Worm (Caenorhabditis elegans) whole organism, L1 larva: ENCODE data around the gene ZK688.9.

Experiments used
- C04F5.9 ChIP-seq: sonication (generic microtip); optimal IDR thresholded peaks from 2 replicates; lab custom pipeline; 2016; ENCODE audit warnings: missing genetic modification characterization, missing compliant biosample characterization
- F16B12.6 ChIP-seq: fragments of 150-350 bp; optimal IDR thresholded peaks from 2 replicates; lab custom pipeline; 2014; ENCODE audit warnings: missing biosample characterization, missing genetic modification characterization
- Y116A8C.19 ChIP-seq: sonication (generic microtip); optimal IDR thresholded peaks from 2 replicates; lab custom pipeline; 2016; ENCODE audit warnings: missing compliant biosample characterization, missing genetic modification characterization, borderline replicate concordance
- aha-1 ChIP-seq: fragments of 150-350 bp; optimal IDR thresholded peaks from 2 replicates; lab custom pipeline; 2014; ENCODE audit warnings: missing biosample characterization, missing genetic modification characterization
- aly-2 ChIP-seq: fragments of 150-350 bp; optimal IDR thresholded peaks from 2 replicates; lab custom pipeline; 2014; ENCODE audit warnings: missing biosample characterization, missing genetic modification characterization
- blmp-1 ChIP-seq: fragments of 150-350 bp; optimal IDR thresholded peaks from 2 replicates; lab custom pipeline; 2014; ENCODE audit warnings: missing biosample characterization, missing genetic modification characterization
- ceh-8 ChIP-seq: fragments of 200-800 bp; sonication (Bioruptor generic); optimal IDR thresholded peaks from 2 replicates; lab custom pipeline; 2018; ENCODE audit warnings: mild to moderate bottlenecking, missing genetic modification characterization, moderate library complexity, missing compliant biosample characterization
- ceh-90 ChIP-seq: sonication (generic microtip); optimal IDR thresholded peaks from 2 replicates; lab custom pipeline; 2016; ENCODE audit warnings: missing genetic modification characterization, missing compliant biosample characterization
- ces-1 ChIP-seq: fragments of 150-350 bp; optimal IDR thresholded peaks from 2 replicates; lab custom pipeline; 2014; ENCODE audit warnings: missing biosample characterization, missing genetic modification reagents, missing genetic modification characterization
- dsc-1 ChIP-seq: sonication (generic microtip); optimal IDR thresholded peaks from 2 replicates; lab custom pipeline; 2016; ENCODE audit warnings: mild to moderate bottlenecking, missing genetic modification characterization, missing compliant biosample characterization
- efl-1 ChIP-seq, 4 experiments: fragments of 150-350 bp; optimal IDR thresholded peaks in 3 of 4; peaks in 1 of 4; 1 replicate in 1 of 4; 2 replicates in 3 of 4; lab custom pipeline; 2014; ENCODE audit warnings: missing biosample characterization in 2 of 4, missing genetic modification characterization in 2 of 4, missing genetic modification reagents in 2 of 4
- egl-27 ChIP-seq, 2 experiments: fragments of 150-350 bp in 1 of 2; sonication (generic microtip); optimal IDR thresholded peaks; 3 replicates each; lab custom pipeline; 2017 to 2018; ENCODE audit warnings: missing biosample characterization in 2 of 2, missing genetic modification characterization in 2 of 2, missing genetic modification reagents in 2 of 2
- fkh-10 ChIP-seq: sonication (generic microtip); optimal IDR thresholded peaks from 2 replicates; lab custom pipeline; 2017; ENCODE audit warnings: missing biosample characterization, missing genetic modification reagents, missing genetic modification characterization
- fkh-4 ChIP-seq: sonication (generic microtip); optimal IDR thresholded peaks from 2 replicates; lab custom pipeline; 2016; ENCODE audit warnings: missing compliant biosample characterization, missing genetic modification characterization, borderline replicate concordance
- fkh-8 ChIP-seq: sonication (generic microtip); optimal IDR thresholded peaks from 2 replicates; lab custom pipeline; 2016; ENCODE audit warnings: mild to moderate bottlenecking, missing genetic modification characterization, missing compliant biosample characterization
- fos-1 ChIP-seq: fragments of 150-350 bp; optimal IDR thresholded peaks from 2 replicates; lab custom pipeline; 2014; ENCODE audit warnings: missing biosample characterization, missing genetic modification characterization
- hpl-2 ChIP-seq: fragments of 150-350 bp; optimal IDR thresholded peaks from 2 replicates; lab custom pipeline; 2014; ENCODE audit warnings: missing biosample characterization, missing genetic modification reagents, missing genetic modification characterization
- irx-1 ChIP-seq: sonication (generic microtip); optimal IDR thresholded peaks from 2 replicates; lab custom pipeline; 2016; ENCODE audit warnings: missing genetic modification characterization, missing compliant biosample characterization
- lin-13 ChIP-seq: fragments of 150-350 bp; optimal IDR thresholded peaks from 2 replicates; lab custom pipeline; 2014; ENCODE audit warnings: missing biosample characterization, missing genetic modification reagents, missing genetic modification characterization
- lin-14 ChIP-seq: fragments of 200-800 bp; sonication (Bioruptor generic); optimal IDR thresholded peaks from 2 replicates; lab custom pipeline; 2018; ENCODE audit warnings: mild to moderate bottlenecking, missing genetic modification characterization, moderate library complexity, missing compliant biosample characterization
- lin-39 ChIP-seq: fragments of 150-350 bp; optimal IDR thresholded peaks from 2 replicates; lab custom pipeline; 2014; ENCODE audit warnings: missing biosample characterization, missing genetic modification reagents, missing genetic modification characterization
- lsy-2 ChIP-seq, 2 experiments: fragments of 150-350 bp; optimal IDR thresholded peaks; 2 replicates each; lab custom pipeline; 2014; ENCODE audit warnings: missing biosample characterization in 2 of 2, missing genetic modification characterization in 2 of 2
- mef-2 ChIP-seq: fragments of 150-350 bp; optimal IDR thresholded peaks from 2 replicates; lab custom pipeline; 2014; ENCODE audit warnings: missing biosample characterization, missing genetic modification characterization
- mep-1 ChIP-seq: fragments of 150-350 bp; optimal IDR thresholded peaks from 2 replicates; lab custom pipeline; 2014; ENCODE audit warnings: missing biosample characterization, missing genetic modification characterization
- nhr-19 ChIP-seq: fragments of 200-800 bp; sonication (Bioruptor generic); conservative IDR thresholded peaks from 2 replicates; pipeline ENCODE4 v1.3.6; 2022; ENCODE audit warnings: missing genetic modification characterization, missing compliant biosample characterization
- nhr-20 ChIP-seq: sonication (generic microtip); optimal IDR thresholded peaks from 2 replicates; lab custom pipeline; 2016; ENCODE audit warnings: mild to moderate bottlenecking, missing genetic modification characterization, missing compliant biosample characterization
- nhr-28 ChIP-seq: fragments of 150-350 bp; optimal IDR thresholded peaks from 2 replicates; lab custom pipeline; 2014; ENCODE audit warnings: missing biosample characterization, missing genetic modification characterization
- nhr-47 ChIP-seq: sonication (generic microtip); optimal IDR thresholded peaks from 2 replicates; lab custom pipeline; 2016; ENCODE audit warnings: mild to moderate bottlenecking, missing genetic modification characterization, moderate library complexity, missing compliant biosample characterization
- nhr-71 ChIP-seq: sonication (generic microtip); optimal IDR thresholded peaks from 2 replicates; lab custom pipeline; 2016; ENCODE audit warnings: mild to moderate bottlenecking, missing genetic modification characterization, moderate library complexity, missing compliant biosample characterization
- nhr-76 ChIP-seq: sonication (generic microtip); optimal IDR thresholded peaks from 2 replicates; lab custom pipeline; 2017; ENCODE audit warnings: missing biosample characterization, missing genetic modification characterization
- nhr-90 ChIP-seq: sonication (generic microtip); optimal IDR thresholded peaks from 2 replicates; lab custom pipeline; 2016; ENCODE audit warnings: mild to moderate bottlenecking, missing genetic modification characterization, missing compliant biosample characterization; ENCODE audit not compliant: poor library complexity
- pag-3 ChIP-seq: sonication (generic microtip); optimal IDR thresholded peaks from 2 replicates; lab custom pipeline; 2017; ENCODE audit warnings: missing genetic modification characterization, mild to moderate bottlenecking, missing compliant biosample characterization, antibody characterized with exemption, borderline replicate concordance; ENCODE audit not compliant: insufficient read depth
- rnt-1 ChIP-seq: sonication (generic microtip); optimal IDR thresholded peaks from 2 replicates; lab custom pipeline; 2016; ENCODE audit warnings: mild to moderate bottlenecking, missing genetic modification characterization, moderate library complexity, missing compliant biosample characterization
- skn-1 ChIP-seq: fragments of 150-350 bp; optimal IDR thresholded peaks from 2 replicates; lab custom pipeline; 2014; ENCODE audit warnings: missing biosample characterization, missing genetic modification characterization
- snu-23 ChIP-seq: sonication (generic microtip); optimal IDR thresholded peaks from 2 replicates; lab custom pipeline; 2016; ENCODE audit warnings: missing genetic modification characterization, missing compliant biosample characterization
- sox-4 ChIP-seq: sonication (generic microtip); optimal IDR thresholded peaks from 2 replicates; lab custom pipeline; 2016; ENCODE audit warnings: missing genetic modification characterization, missing compliant biosample characterization
- sup-37 ChIP-seq: fragments of 200-800 bp; sonication (Bioruptor generic); optimal IDR thresholded peaks from 2 replicates; lab custom pipeline; 2018; ENCODE audit warnings: mild to moderate bottlenecking, missing genetic modification characterization, missing compliant biosample characterization
- swsn-7 ChIP-seq: sonication (generic microtip); optimal IDR thresholded peaks from 2 replicates; lab custom pipeline; 2016; ENCODE audit warnings: missing genetic modification characterization, missing compliant biosample characterization
- tbx-2 ChIP-seq: sonication (generic microtip); optimal IDR thresholded peaks from 2 replicates; lab custom pipeline; 2016; ENCODE audit warnings: missing genetic modification characterization, missing compliant biosample characterization
- tlp-1 ChIP-seq: fragments of 150-350 bp; optimal IDR thresholded peaks from 2 replicates; lab custom pipeline; 2014; ENCODE audit warnings: missing biosample characterization, missing genetic modification characterization
- unc-130 ChIP-seq: fragments of 150-350 bp; optimal IDR thresholded peaks from 2 replicates; lab custom pipeline; 2017; ENCODE audit warnings: missing biosample characterization, missing genetic modification characterization, inconsistent platforms
- unc-30 ChIP-seq: sonication (generic microtip); optimal IDR thresholded peaks from 2 replicates; lab custom pipeline; 2017; ENCODE audit warnings: missing biosample characterization, missing genetic modification characterization
- unc-62 ChIP-seq: fragments of 150-350 bp; optimal IDR thresholded peaks from 2 replicates; lab custom pipeline; 2014; ENCODE audit warnings: missing biosample characterization, missing genetic modification reagents, missing genetic modification characterization
- vab-15 ChIP-seq: sonication (generic microtip); optimal IDR thresholded peaks from 2 replicates; lab custom pipeline; 2017; ENCODE audit warnings: missing genotype, mild to moderate bottlenecking, missing genetic modification characterization, missing compliant biosample characterization
- zag-1 ChIP-seq: fragments of 150-350 bp; optimal IDR thresholded peaks from 2 replicates; lab custom pipeline; 2014; ENCODE audit warnings: missing biosample characterization, missing genetic modification characterization
- zip-4 ChIP-seq: fragments of 200-800 bp; sonication (Bioruptor generic); optimal IDR thresholded peaks from 2 replicates; lab custom pipeline; 2018; ENCODE audit warnings: mild to moderate bottlenecking, missing genetic modification characterization, moderate library complexity, missing compliant biosample characterization

The ZK688.9 gene

ce11 chrIII:7889036-7889435 is 6.2 kb upstream of the ZK688.9 start:
- TF ChIP-seq efl-1 (optimal IDR thresholded peaks at IDR 0.05; lab: Kevin White, UChicago) (no peak), efl-1 (GFP tag; optimal IDR thresholded peaks at IDR 0.05 in 1 of 2; lab: Kevin White, UChicago) (peak in 1 of 2 experiments; percentile 91), lsy-2 (tag; optimal IDR thresholded peaks at IDR 0.05; lab: Kevin White, UChicago) (no peak), zag-1 (no peak), Y116A8C.19 (no peak), nhr-20 (tag; lab: Kevin White, UChicago) (no peak), vab-15 (tag; lab: Kevin White, UChicago) (no peak)
- TF ChIP-seq, all 84 proteins: peak for 1

- TF ChIP-seq ceh-8 (GFP tag; lab: Kevin White, UChicago) (no peak), fos-1 (tag; lab: Kevin White, UChicago) (no peak), skn-1 (no peak), pag-3 (tag; lab: Kevin White, UChicago) (no peak), unc-30 (tag; lab: Kevin White, UChicago) (no peak), aly-2 (tag; lab: Kevin White, UChicago) (no peak), nhr-90 (tag; lab: Kevin White, UChicago) (no peak), irx-1 (tag; lab: Kevin White, UChicago) (no peak), lin-13 (GFP tag; lab: Kevin White, UChicago) (no peak), F16B12.6 (no peak), nhr-71 (tag; lab: Kevin White, UChicago) (no peak), tlp-1 (tag; lab: Kevin White, UChicago) (no peak), tbx-2 (tag; lab: Kevin White, UChicago) (no peak), unc-62 (GFP tag; lab: Kevin White, UChicago) (no peak), blmp-1 (tag; lab: Kevin White, UChicago) (no peak), nhr-47 (tag; lab: Kevin White, UChicago) (no peak)
Measured at ce11 chrIII:7884863-7885262, 2.1 kb upstream of the ZK688.9 start, which contains the start of gene ZK688.11. ZK688.11 (minus strand) TSS chrIII:7884963.

DNA sequence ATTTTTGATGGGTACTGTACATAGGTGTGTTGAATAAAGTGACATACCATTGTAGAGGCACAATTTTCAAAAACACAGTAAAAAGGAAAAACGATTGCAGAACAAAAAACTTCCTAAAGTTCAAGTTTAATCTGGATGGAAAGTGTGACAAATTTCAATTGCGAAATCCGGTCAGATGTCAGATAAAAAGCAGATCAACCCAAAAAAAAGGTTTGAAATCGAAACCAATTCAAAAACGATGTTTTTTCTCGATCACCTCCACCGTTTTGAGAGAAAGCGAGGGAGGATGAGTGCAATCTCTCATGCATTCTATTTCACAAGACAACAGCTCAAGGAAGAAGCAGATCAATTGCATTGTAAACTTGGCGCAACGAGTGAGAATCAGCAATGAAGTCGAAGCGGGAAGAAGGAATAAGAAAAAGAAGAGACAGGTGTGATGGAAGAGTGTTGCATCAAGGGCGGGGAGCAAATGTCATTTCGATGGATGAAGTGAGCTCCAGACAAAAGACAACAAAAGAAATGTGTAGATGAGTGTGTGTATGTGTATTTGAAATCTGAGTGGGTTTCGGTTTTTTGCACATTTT is 2.6 kb downstream of the ZK688.9 start:
- TF ChIP-seq lsy-2 (tag; optimal IDR thresholded peaks at IDR 0.05; lab: Kevin White, UChicago), result peak in 1 of 2 experiments; percentile 54
- no peak for TF ChIP-seq sox-4 (tag; lab: Kevin White, UChicago)
- no peak for TF ChIP-seq zip-4 (GFP tag; lab: Kevin White, UChicago)
- TF ChIP-seq lin-39 (tag; lab: Kevin White, UChicago), result no peak
- peak; percentile 20 for TF ChIP-seq snu-23 (GFP tag; lab: Kevin White, UChicago)
- TF ChIP-seq Y116A8C.19, result no peak
- TF ChIP-seq hpl-2 (GFP tag; lab: Kevin White, UChicago), result no peak
- no peak for TF ChIP-seq nhr-47 (tag; lab: Kevin White, UChicago)
- no peak for TF ChIP-seq aha-1 (tag; lab: Kevin White, UChicago)
- TF ChIP-seq rnt-1, result peak; percentile 53
- peak; percentile 46 for TF ChIP-seq nhr-71 (tag; lab: Kevin White, UChicago)
- TF ChIP-seq swsn-7, result no peak
- no peak for TF ChIP-seq ces-1 (GFP tag; lab: Kevin White, UChicago)
- TF ChIP-seq egl-27 (tag; optimal IDR thresholded peaks at IDR 0.05; lab: Kevin White, UChicago), result no peak
- no peak for TF ChIP-seq efl-1 (optimal IDR thresholded peaks at IDR 0.05; lab: Kevin White, UChicago)
- peak in 1 of 2 experiments; percentile 61 for TF ChIP-seq efl-1 (GFP tag; optimal IDR thresholded peaks at IDR 0.05 in 1 of 2; lab: Kevin White, UChicago)
- no peak for TF ChIP-seq blmp-1 (tag; lab: Kevin White, UChicago)
- TF ChIP-seq lin-14 (GFP tag; lab: Kevin White, UChicago), result peak; percentile 78
- no peak for TF ChIP-seq ceh-90 (tag; lab: Kevin White, UChicago)
- TF ChIP-seq fkh-8, result no peak
- TF ChIP-seq aly-2 (tag; lab: Kevin White, UChicago), result no peak
- TF ChIP-seq fkh-10 (GFP tag; lab: Kevin White, UChicago), result no peak
- TF ChIP-seq nhr-28 (tag; lab: Kevin White, UChicago), result no peak
- TF ChIP-seq mep-1, result no peak
- no peak for TF ChIP-seq zag-1
- no peak for TF ChIP-seq C04F5.9 (tag; lab: Kevin White, UChicago)
- TF ChIP-seq skn-1, result no peak
- peak; percentile 10; the same call in 1 of the 2 replicates for TF ChIP-seq nhr-19 (GFP tag; lab: Robert Waterston, UW)
- no peak for TF ChIP-seq sup-37 (GFP tag; lab: Kevin White, UChicago)
- TF ChIP-seq mef-2 (tag; lab: Kevin White, UChicago), result no peak
- peak; percentile 50 for TF ChIP-seq dsc-1 (tag; lab: Kevin White, UChicago)
- no peak for TF ChIP-seq vab-15 (tag; lab: Kevin White, UChicago)
- TF ChIP-seq fkh-4 (tag; lab: Kevin White, UChicago), result no peak
- TF ChIP-seq unc-130 (tag; lab: Kevin White, UChicago), result peak; percentile 21
- TF ChIP-seq nhr-76 (tag; lab: Kevin White, UChicago), result no peak
